Worm (Caenorhabditis elegans) whole organism, L4 larva: ENCODE data around the gene F13H8.3.
A peak's percentile ranks its signal among the peaks of the same experiment; 100 is the strongest.

Source experiments
- F49E8.2 ChIP-seq: sonication (generic microtip); optimal IDR thresholded peaks from 2 replicates; lab custom pipeline; 2016; ENCODE audit warnings: missing compliant biosample characterization, mild to moderate bottlenecking, missing genetic modification characterization, borderline replicate concordance
- T20F7.1 ChIP-seq: fragments of 200-800 bp; sonication (Bioruptor generic); optimal IDR thresholded peaks from 2 replicates; lab custom pipeline; 2018; ENCODE audit warnings: mild to moderate bottlenecking, missing genetic modification characterization, missing compliant biosample characterization
- T26A8.4 ChIP-seq: fragments of 200-800 bp; sonication (Bioruptor generic); IDR thresholded peaks from 2 replicates; pipeline ENCODE4 v1.3.6; 2022; ENCODE audit warnings: missing genetic modification characterization, missing compliant biosample characterization
- Y5F2A.4 ChIP-seq: fragments of 200-800 bp; sonication (Bioruptor generic); optimal IDR thresholded peaks from 2 replicates; lab custom pipeline; 2018; ENCODE audit warnings: mild to moderate bottlenecking, missing genetic modification characterization, missing compliant biosample characterization
- aha-1 ChIP-seq: fragments of 150-350 bp; peaks from one replicate; lab custom pipeline; 2014; ENCODE audit warnings: missing biosample characterization, missing genetic modification characterization
- ceh-62 ChIP-seq: sonication (generic microtip); optimal IDR thresholded peaks from 2 replicates; lab custom pipeline; 2017; ENCODE audit warnings: missing biosample characterization, missing genetic modification characterization
- daf-16 ChIP-seq, 3 experiments: sonication (generic microtip); optimal IDR thresholded peaks; 2 replicates each; lab custom pipeline; 2016 to 2017; ENCODE audit warnings: missing genetic modification characterization in 3 of 3, missing genetic modification reagents in 3 of 3, mild to moderate bottlenecking in 2 of 3, missing compliant biosample characterization in 2 of 3, missing biosample characterization in 1 of 3, moderate library complexity in 1 of 3
- daf-8 ChIP-seq: fragments of 200-800 bp; sonication (Bioruptor generic); IDR thresholded peaks from 2 replicates; pipeline ENCODE4 v1.3.6; 2022; ENCODE audit warnings: missing genetic modification characterization, missing compliant biosample characterization
- dmd-6 ChIP-seq: fragments of 200-800 bp; sonication (Bioruptor generic); IDR thresholded peaks from 2 replicates; pipeline ENCODE4 v1.3.6; 2022; ENCODE audit warnings: missing genetic modification reagents, missing genetic modification characterization, missing compliant biosample characterization
- egl-27 ChIP-seq: sonication (generic microtip); optimal IDR thresholded peaks from 3 replicates; lab custom pipeline; 2017; ENCODE audit warnings: missing biosample characterization, missing genetic modification reagents, missing genetic modification characterization
- fos-1 ChIP-seq: fragments of 150-350 bp; optimal IDR thresholded peaks from 2 replicates; lab custom pipeline; 2014; ENCODE audit warnings: missing biosample characterization, missing genetic modification characterization
- gei-8 ChIP-seq: fragments of 200-800 bp; sonication (Bioruptor generic); optimal IDR thresholded peaks from 2 replicates; lab custom pipeline; 2018; ENCODE audit warnings: mild to moderate bottlenecking, missing genetic modification characterization, missing compliant biosample characterization
- hif-1 ChIP-seq, 2 experiments: sonication (generic microtip); optimal IDR thresholded peaks; 2 replicates each; lab custom pipeline; 2016 to 2017; ENCODE audit warnings: missing compliant biosample characterization in 2 of 2, missing genetic modification characterization in 2 of 2, missing genetic modification reagents in 2 of 2, missing genotype in 2 of 2, mild to moderate bottlenecking in 1 of 2
- hlh-11 ChIP-seq: fragments of 200-800 bp; sonication (Bioruptor generic); optimal IDR thresholded peaks from 2 replicates; lab custom pipeline; 2018; ENCODE audit warnings: mild to moderate bottlenecking, missing genetic modification characterization, missing compliant biosample characterization
- hlh-30 ChIP-seq: sonication (generic microtip); optimal IDR thresholded peaks from 2 replicates; lab custom pipeline; 2017; ENCODE audit warnings: antibody characterized with exemption, mild to moderate bottlenecking, missing genetic modification characterization, missing compliant biosample characterization; ENCODE audit not compliant: insufficient read depth
- hmg-1.1 ChIP-seq: fragments of 200-800 bp; sonication (Bioruptor generic); IDR thresholded peaks from 2 replicates; pipeline ENCODE4 v1.3.6; 2022; ENCODE audit warnings: missing genetic modification reagents, missing genetic modification characterization, missing compliant biosample characterization
- lin-13 ChIP-seq: fragments of 150-350 bp; optimal IDR thresholded peaks from 2 replicates; lab custom pipeline; 2014; ENCODE audit warnings: missing biosample characterization, missing genetic modification reagents, missing genetic modification characterization
- lin-15B ChIP-seq: fragments of 150-350 bp; sonication (generic microtip); optimal IDR thresholded peaks from 3 replicates; lab custom pipeline; 2014; ENCODE audit warnings: missing biosample characterization, missing genetic modification characterization
- lin-38 ChIP-seq: fragments of 200-800 bp; sonication (Bioruptor generic); IDR thresholded peaks from 2 replicates; pipeline ENCODE4 v1.3.6; 2022; ENCODE audit warnings: missing genetic modification reagents, missing genetic modification characterization, missing compliant biosample characterization
- mdl-1 ChIP-seq, 2 experiments: fragments of 150-350 bp in 1 of 2; sonication (generic microtip) in 1 of 2; optimal IDR thresholded peaks; 2 replicates each; lab custom pipeline; 2014 to 2017; ENCODE audit warnings: missing biosample characterization in 2 of 2, missing genetic modification characterization in 2 of 2
- mdt-29 ChIP-seq: fragments of 200-800 bp; sonication (Bioruptor generic); IDR thresholded peaks from 2 replicates; pipeline ENCODE4 v1.3.6; 2022; ENCODE audit warnings: missing genetic modification reagents, missing genetic modification characterization, missing compliant biosample characterization
- mep-1 ChIP-seq: fragments of 150-350 bp; sonication (generic microtip); optimal IDR thresholded peaks from 3 replicates; lab custom pipeline; 2014; ENCODE audit warnings: missing biosample characterization, missing genetic modification characterization
- mes-2 ChIP-seq: sonication (generic microtip); optimal IDR thresholded peaks from 2 replicates; lab custom pipeline; 2016; ENCODE audit warnings: missing genotype, mild to moderate bottlenecking, missing genetic modification characterization, missing compliant biosample characterization; ENCODE audit not compliant: poor library complexity, severe bottlenecking
- nhr-102 ChIP-seq: sonication (generic microtip); optimal IDR thresholded peaks from 2 replicates; lab custom pipeline; 2016; ENCODE audit warnings: mild to moderate bottlenecking, missing genetic modification characterization, moderate library complexity, missing compliant biosample characterization
- nhr-11 ChIP-seq: fragments of 150-350 bp; optimal IDR thresholded peaks from 2 replicates; lab custom pipeline; 2014; ENCODE audit warnings: missing biosample characterization, missing genetic modification characterization
- nhr-28 ChIP-seq: fragments of 150-350 bp; optimal IDR thresholded peaks from 2 replicates; lab custom pipeline; 2014; ENCODE audit warnings: missing biosample characterization, missing genetic modification characterization
- nhr-41 ChIP-seq: fragments of 200-800 bp; sonication (Bioruptor generic); IDR thresholded peaks from 2 replicates; pipeline ENCODE4 v1.3.6; 2022; ENCODE audit warnings: missing genetic modification reagents, missing genetic modification characterization, missing compliant biosample characterization
- nhr-6 ChIP-seq: fragments of 150-350 bp; optimal IDR thresholded peaks from 2 replicates; lab custom pipeline; 2014; ENCODE audit warnings: missing biosample characterization, missing genetic modification characterization
- nhr-77 ChIP-seq: fragments of 150-350 bp; optimal IDR thresholded peaks from 2 replicates; lab custom pipeline; 2014; ENCODE audit warnings: missing biosample characterization, missing genetic modification characterization
- pha-4 ChIP-seq, 2 experiments: fragments of 150-350 bp in 1 of 2; fragments of 200-800 bp in 1 of 2; sonication (Bioruptor generic) in 1 of 2; IDR thresholded peaks in 1 of 2; optimal IDR thresholded peaks in 1 of 2; 2 replicates each; pipeline versions ENCODE4 v1.3.6 to Lab custom; 2014 to 2022; ENCODE audit warnings: missing genetic modification characterization in 2 of 2, missing genetic modification reagents in 2 of 2, missing biosample characterization in 1 of 2, missing compliant biosample characterization in 1 of 2
- php-3 ChIP-seq: fragments of 200-800 bp; sonication (Bioruptor generic); IDR thresholded peaks from 2 replicates; pipeline ENCODE4 v1.3.6; 2022; ENCODE audit warnings: missing genetic modification reagents, missing genetic modification characterization, missing compliant biosample characterization
- pqm-1 ChIP-seq: sonication (generic microtip); optimal IDR thresholded peaks from 2 replicates; lab custom pipeline; 2017; ENCODE audit warnings: missing biosample characterization, missing genetic modification characterization
- sdz-12 ChIP-seq: fragments of 200-800 bp; sonication (Bioruptor generic); optimal IDR thresholded peaks from 2 replicates; lab custom pipeline; 2018; ENCODE audit warnings: mild to moderate bottlenecking, missing genetic modification characterization, missing compliant biosample characterization
- skn-1 ChIP-seq: fragments of 150-350 bp; optimal IDR thresholded peaks from 2 replicates; lab custom pipeline; 2014; ENCODE audit warnings: missing biosample characterization, missing genetic modification characterization
- snpc-1.2 ChIP-seq: fragments of 200-800 bp; sonication (Bioruptor generic); IDR thresholded peaks from 2 replicates; pipeline ENCODE4 v1.3.6; 2022; ENCODE audit warnings: missing genetic modification reagents, missing genetic modification characterization, missing compliant biosample characterization
- spr-3 ChIP-seq: fragments of 200-800 bp; sonication (Bioruptor generic); optimal IDR thresholded peaks from 2 replicates; lab custom pipeline; 2018; ENCODE audit warnings: mild to moderate bottlenecking, missing genetic modification characterization, missing compliant biosample characterization
- unc-130 ChIP-seq: sonication (generic microtip); optimal IDR thresholded peaks from 2 replicates; lab custom pipeline; 2016; ENCODE audit warnings: missing genetic modification reagents, missing genetic modification characterization, missing compliant biosample characterization
- unc-39 ChIP-seq: sonication (generic microtip); optimal IDR thresholded peaks from 2 replicates; lab custom pipeline; 2017; ENCODE audit warnings: missing biosample characterization, missing genetic modification characterization
- unc-62 ChIP-seq, 3 experiments: fragments of 150-350 bp in 1 of 3; sonication (generic microtip); optimal IDR thresholded peaks in 2 of 3; peaks in 1 of 3; 1 replicate in 1 of 3; 2 replicates in 2 of 3; lab custom pipeline; 2014 to 2017; ENCODE audit warnings: missing biosample characterization in 3 of 3, missing genetic modification characterization in 3 of 3, missing genetic modification reagents in 3 of 3, missing genotype in 1 of 3
- zfp-3 ChIP-seq: fragments of 200-800 bp; sonication (Bioruptor generic); conservative IDR thresholded peaks from 2 replicates; pipeline ENCODE4 v1.3.6; 2022; ENCODE audit warnings: missing genetic modification reagents, missing genetic modification characterization, missing compliant biosample characterization

The F13H8.3 gene

ce11 chrII:6250782-6251461 is 12.9 kb upstream of the F13H8.3 start, which contains the start of gene phb-2 (continued):
- TF ChIP-seq unc-39 (tag; lab: Kevin White, UChicago) = no peak
- TF ChIP-seq ceh-62 (tag; lab: Kevin White, UChicago) = no peak
- TF ChIP-seq Y5F2A.4 (GFP tag; lab: Kevin White, UChicago) = no peak
- TF ChIP-seq skn-1 (tag; lab: Kevin White, UChicago) = no peak
- TF ChIP-seq mdl-1 (tag; optimal IDR thresholded peaks at IDR 0.05; lab: Kevin White, UChicago) = peak in 1 of 2 experiments; percentile 0
- no peak for TF ChIP-seq pqm-1
- peak; percentile 41 for TF ChIP-seq nhr-11 (tag; lab: Kevin White, UChicago)
- no peak for TF ChIP-seq daf-8 (GFP tag; lab: Robert Waterston, UW)
- no peak for TF ChIP-seq lin-15B (tag; lab: Kevin White, UChicago)
- peak; percentile 81 for TF ChIP-seq hlh-30 (tag; lab: Kevin White, UChicago)
- TF ChIP-seq php-3 (GFP tag; lab: Robert Waterston, UW) = 0 out of 2 replicates have a peak, but pooled peaks have one; percentile 34
- TF ChIP-seq dmd-6 (GFP tag; lab: Robert Waterston, UW) = peak; percentile 38
- TF ChIP-seq lin-13 (GFP tag; lab: Kevin White, UChicago) = peak; percentile 63
- peak; percentile 67 for TF ChIP-seq T20F7.1 (GFP tag; lab: Kevin White, UChicago)
- TF ChIP-seq nhr-41 = no peak
- TF ChIP-seq sdz-12 (GFP tag; lab: Kevin White, UChicago) = no peak
- TF ChIP-seq aha-1 (tag; lab: Kevin White, UChicago) = peak; percentile 95
- TF ChIP-seq lin-38 (GFP tag; lab: Robert Waterston, UW) = peak; percentile 73
- no peak for TF ChIP-seq fos-1 (tag; lab: Kevin White, UChicago)
- TF ChIP-seq mes-2 = peak; percentile 87
- TF ChIP-seq egl-27 (tag; lab: Kevin White, UChicago) = no peak
- TF ChIP-seq nhr-28 (tag; lab: Kevin White, UChicago) = peak; percentile 77
- peak; percentile 52 for TF ChIP-seq nhr-77
- TF ChIP-seq pha-4 (GFP tag; IDR thresholded peaks at IDR 0.05; lab: Robert Waterston, UW) = peak; percentile 48; the same call in 1 of the 2 replicates
- TF ChIP-seq pha-4 (tag; optimal IDR thresholded peaks at IDR 0.05; lab: Kevin White, UChicago) = peak; percentile 80
- peak; percentile 77 for TF ChIP-seq hmg-1.1
- peak; percentile 79 for TF ChIP-seq nhr-6
- peak; percentile 53 for TF ChIP-seq hlh-11 (tag; lab: Kevin White, UChicago)
- peak in 1 of 2 experiments; percentile 45 for TF ChIP-seq hif-1 (tag; optimal IDR thresholded peaks at IDR 0.05; lab: Kevin White, UChicago)
- TF ChIP-seq, all 104 proteins: peak for 31

DNA sequence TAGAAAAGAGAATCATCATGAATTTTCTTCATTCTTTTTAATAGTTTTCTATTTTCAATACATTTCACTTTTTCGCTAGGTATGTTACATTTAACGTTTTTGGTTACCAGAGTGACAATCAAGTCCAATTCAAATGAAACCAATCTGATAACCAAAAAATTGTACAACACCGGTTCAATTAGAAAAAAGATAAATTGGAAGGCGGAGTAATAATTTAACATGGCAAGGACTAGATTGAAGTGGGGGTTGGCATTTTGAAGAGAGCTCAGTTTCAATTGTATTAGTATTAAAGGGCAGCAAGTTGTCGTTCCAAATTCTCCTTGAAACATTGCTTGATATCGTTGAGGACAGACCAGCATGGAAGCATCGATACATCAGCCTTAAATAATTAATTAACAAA is 11.1 kb upstream of the F13H8.3 start:
- TF ChIP-seq gei-8 (GFP tag; lab: Kevin White, UChicago) (no peak), pha-4 (GFP tag; IDR thresholded peaks at IDR 0.05; lab: Robert Waterston, UW) (peak; percentile 19; the same call in 1 of the 2 replicates), pha-4 (tag; optimal IDR thresholded peaks at IDR 0.05; lab: Kevin White, UChicago) (no peak), lin-38 (GFP tag; lab: Robert Waterston, UW) (peak; percentile 50; the same call in 1 of the 2 replicates), mdt-29 (GFP tag; lab: Robert Waterston, UW) (0 out of 2 replicates have a peak, but pooled peaks have one; percentile 25), F49E8.2 (peak; percentile 59), daf-16 (GFP tag; optimal IDR thresholded peaks at IDR 0.05; lab: Kevin White, UChicago) (no peak), daf-16 (tag; optimal IDR thresholded peaks at IDR 0.05; lab: Kevin White, UChicago) (no peak), T26A8.4 (GFP tag; lab: Robert Waterston, UW) (peak; percentile 23; the same call in 1 of the 2 replicates), unc-62 (GFP tag; optimal IDR thresholded peaks at IDR 0.05 in 1 of 2; lab: Kevin White, UChicago) (peak in 1 of 2 experiments; percentile 78), unc-62 (tag; optimal IDR thresholded peaks at IDR 0.05; lab: Kevin White, UChicago) (no peak), spr-3 (no peak), zfp-3 (peak; percentile 69; the same call in 1 of the 2 replicates), unc-130 (GFP tag; lab: Kevin White, UChicago) (peak; percentile 19), nhr-41 (no peak), mep-1 (tag; lab: Kevin White, UChicago) (peak; percentile 26), snpc-1.2 (0 out of 2 replicates have a peak, but pooled peaks have one; percentile 36), aha-1 (tag; lab: Kevin White, UChicago) (peak; percentile 35), nhr-102 (peak; percentile 20)
